Fruit fly (Drosophila melanogaster) whole organism, prepupa: Measurements from ENCODE around the gene CG7484.
A peak's percentile ranks its signal among the peaks of the same experiment; 100 is the strongest.

ENCODE experiments used
- CG10631 ChIP-seq: fragments of 200-800 bp; sonication (Bioruptor generic); optimal IDR thresholded peaks from 2 replicates; lab custom pipeline; 2016; ENCODE audit warnings: missing biosample characterization, missing genetic modification characterization
- CG10669 ChIP-seq: fragments of 200-800 bp; sonication (Bioruptor generic); optimal IDR thresholded peaks from 3 replicates; lab custom pipeline; 2018; ENCODE audit warnings: missing biosample characterization, mild to moderate bottlenecking, missing genetic modification characterization, moderate library complexity
- CG11294 ChIP-seq: fragments of 200-800 bp; sonication (Bioruptor generic); IDR thresholded peaks from 2 replicates; pipeline ENCODE4 v1.3.6; 2022; ENCODE audit warnings: missing biosample characterization, missing genetic modification characterization
- CG11902 ChIP-seq: fragments of 200-800 bp; sonication (Bioruptor generic); optimal IDR thresholded peaks from 3 replicates; lab custom pipeline; 2016; ENCODE audit warnings: missing biosample characterization, missing genetic modification characterization
- CG15336 ChIP-seq: fragments of 200-800 bp; sonication (Bioruptor generic); IDR thresholded peaks from 2 replicates; pipeline ENCODE4 v1.3.6; 2022; ENCODE audit warnings: missing biosample characterization, missing genetic modification characterization
- CG1621 ChIP-seq: fragments of 200-800 bp; sonication (Bioruptor generic); optimal IDR thresholded peaks from 3 replicates; lab custom pipeline; 2018; ENCODE audit warnings: missing biosample characterization, mild to moderate bottlenecking, missing genetic modification characterization
- CG16779 ChIP-seq: fragments of 200-800 bp; sonication (Bioruptor generic); optimal IDR thresholded peaks from 3 replicates; lab custom pipeline; 2017; ENCODE audit warnings: missing biosample characterization, mild to moderate bottlenecking, missing genetic modification characterization
- CG3032 ChIP-seq: fragments of 200-800 bp; optimal IDR thresholded peaks from 2 replicates; lab custom pipeline; 2019; ENCODE audit warnings: missing biosample characterization, mild to moderate bottlenecking, missing genetic modification characterization, moderate library complexity
- CG31627 ChIP-seq: fragments of 200-800 bp; sonication (Bioruptor generic); optimal IDR thresholded peaks from 3 replicates; lab custom pipeline; 2016; ENCODE audit warnings: missing biosample characterization, missing genetic modification characterization
- CG32006 ChIP-seq: fragments of 200-800 bp; sonication (Bioruptor generic); optimal IDR thresholded peaks from 3 replicates; lab custom pipeline; 2017; ENCODE audit warnings: missing biosample characterization, mild to moderate bottlenecking, missing genetic modification characterization
- CG34406 ChIP-seq: fragments of 200-800 bp; sonication (Bioruptor generic); optimal IDR thresholded peaks from 3 replicates; lab custom pipeline; 2016; ENCODE audit warnings: missing biosample characterization, missing genetic modification characterization
- CG3919 ChIP-seq: fragments of 200-800 bp; sonication (Bioruptor generic); optimal IDR thresholded peaks from 3 replicates; lab custom pipeline; 2016; ENCODE audit warnings: missing biosample characterization, missing genetic modification characterization
- CG6163 ChIP-seq: fragments of 200-800 bp; sonication (Bioruptor generic); IDR thresholded peaks from 3 replicates; pipeline ENCODE4 v1.3.6; 2022; ENCODE audit warnings: missing biosample characterization, missing genetic modification characterization
- CG6276 ChIP-seq: fragments of 200-800 bp; sonication (Bioruptor generic); optimal IDR thresholded peaks from 2 replicates; lab custom pipeline; 2017; ENCODE audit warnings: missing biosample characterization, mild to moderate bottlenecking, missing genetic modification characterization
- CG6792 ChIP-seq: fragments of 200-800 bp; sonication (Bioruptor generic); optimal IDR thresholded peaks from 3 replicates; lab custom pipeline; 2016; ENCODE audit warnings: missing biosample characterization, missing genetic modification characterization
- CG6808 ChIP-seq: fragments of 200-800 bp; sonication (Bioruptor generic); optimal IDR thresholded peaks from 3 replicates; lab custom pipeline; 2017; ENCODE audit warnings: missing biosample characterization, missing genetic modification characterization, mild to moderate bottlenecking, moderate library complexity, missing genetic modification reagents
- CG7368 ChIP-seq: fragments of 200-800 bp; sonication (Bioruptor generic); optimal IDR thresholded peaks from 3 replicates; lab custom pipeline; 2016; ENCODE audit warnings: missing biosample characterization, missing genetic modification characterization
- CG8119 ChIP-seq: fragments of 200-800 bp; sonication (Bioruptor generic); IDR thresholded peaks from 3 replicates; pipeline ENCODE4 v1.3.6; 2022; ENCODE audit warnings: missing biosample characterization, missing genetic modification characterization
- CG8319 ChIP-seq: fragments of 200-800 bp; sonication (Bioruptor generic); optimal IDR thresholded peaks from 3 replicates; lab custom pipeline; 2016; ENCODE audit warnings: missing biosample characterization, missing genetic modification characterization
- CG8632 ChIP-seq: fragments of 200-800 bp; sonication (Bioruptor generic); optimal IDR thresholded peaks from 3 replicates; lab custom pipeline; 2016; ENCODE audit warnings: missing biosample characterization, missing genetic modification characterization
- Eip78C ChIP-seq: fragments of 200-800 bp; sonication (Bioruptor generic); peaks from one replicate; lab custom pipeline; 2016; ENCODE audit warnings: missing biosample characterization, missing genetic modification characterization
- Eip93F ChIP-seq: fragments of 200-800 bp; sonication (Bioruptor generic); optimal IDR thresholded peaks from 2 replicates; lab custom pipeline; 2016; ENCODE audit warnings: missing biosample characterization, mild to moderate bottlenecking, missing genetic modification characterization
- Ets21C ChIP-seq: fragments of 200-800 bp; sonication (Bioruptor generic); optimal IDR thresholded peaks from 3 replicates; lab custom pipeline; 2016; ENCODE audit warnings: missing biosample characterization, missing genetic modification characterization
- Gug ChIP-seq: fragments of 200-800 bp; sonication (Bioruptor generic); IDR thresholded peaks from 2 replicates; pipeline ENCODE4 v1.3.6; 2022; ENCODE audit warnings: missing biosample characterization, missing genetic modification characterization
- Hr38 ChIP-seq: sonication (Bioruptor generic); optimal IDR thresholded peaks from 2 replicates; lab custom pipeline; 2016; ENCODE audit warnings: missing biosample characterization, missing genetic modification characterization
- Hr39 ChIP-seq: fragments of 200-800 bp; sonication (Bioruptor generic); optimal IDR thresholded peaks from 2 replicates; lab custom pipeline; 2016; ENCODE audit warnings: missing biosample characterization, missing genetic modification characterization
- Hr4 ChIP-seq: fragments of 200-800 bp; sonication (Bioruptor generic); optimal IDR thresholded peaks from 3 replicates; lab custom pipeline; 2016; ENCODE audit warnings: missing biosample characterization, missing genetic modification characterization
- Lpt ChIP-seq: fragments of 200-800 bp; sonication (Bioruptor generic); optimal IDR thresholded peaks from 3 replicates; lab custom pipeline; 2016; ENCODE audit warnings: missing biosample characterization, missing genetic modification characterization
- OdsH ChIP-seq: fragments of 200-800 bp; sonication (Bioruptor generic); optimal IDR thresholded peaks from 3 replicates; lab custom pipeline; 2016; ENCODE audit warnings: missing biosample characterization, missing genetic modification characterization
- Smox ChIP-seq: fragments of 200-800 bp; sonication (Bioruptor generic); optimal IDR thresholded peaks from 3 replicates; lab custom pipeline; 2016; ENCODE audit warnings: missing biosample characterization, missing genetic modification characterization
- Sox102F ChIP-seq: fragments of 200-800 bp; sonication (Bioruptor generic); optimal IDR thresholded peaks from 2 replicates; lab custom pipeline; 2016; ENCODE audit warnings: missing biosample characterization, mild to moderate bottlenecking, missing genetic modification characterization
- Sox15 ChIP-seq: fragments of 200-800 bp; sonication (Bioruptor generic); optimal IDR thresholded peaks from 3 replicates; lab custom pipeline; 2016; ENCODE audit warnings: missing biosample characterization, missing genetic modification characterization
- achi ChIP-seq: fragments of 200-800 bp; sonication (Bioruptor generic); optimal IDR thresholded peaks from 3 replicates; lab custom pipeline; 2016; ENCODE audit warnings: missing biosample characterization, missing genetic modification characterization
- acj6 ChIP-seq: fragments of 200-800 bp; sonication (Bioruptor generic); optimal IDR thresholded peaks from 3 replicates; lab custom pipeline; 2016; ENCODE audit warnings: missing biosample characterization, missing genetic modification characterization
- cyc ChIP-seq: fragments of 200-800 bp; sonication (Bioruptor generic); optimal IDR thresholded peaks from 3 replicates; lab custom pipeline; 2016; ENCODE audit warnings: missing biosample characterization, missing genetic modification characterization
- dac ChIP-seq: fragments of 200-800 bp; sonication (Bioruptor generic); optimal IDR thresholded peaks from 2 replicates; lab custom pipeline; 2017; ENCODE audit warnings: missing biosample characterization, mild to moderate bottlenecking, missing genetic modification characterization
- dsx ChIP-seq: fragments of 200-800 bp; optimal IDR thresholded peaks from 3 replicates; lab custom pipeline; 2019; ENCODE audit warnings: missing biosample characterization, mild to moderate bottlenecking, missing genetic modification characterization, moderate library complexity; ENCODE audit not compliant: poor library complexity, severe bottlenecking
- esn ChIP-seq: fragments of 200-800 bp; sonication (Bioruptor generic); optimal IDR thresholded peaks from 2 replicates; lab custom pipeline; 2016; ENCODE audit warnings: missing biosample characterization, mild to moderate bottlenecking, missing genetic modification characterization, moderate library complexity
- fd85E ChIP-seq: fragments of 200-800 bp; sonication (Bioruptor generic); optimal IDR thresholded peaks from 3 replicates; lab custom pipeline; 2016; ENCODE audit warnings: missing biosample characterization, missing genetic modification characterization
- fkh ChIP-seq: fragments of 200-800 bp; sonication (Bioruptor generic); optimal IDR thresholded peaks from 3 replicates; lab custom pipeline; 2017; ENCODE audit warnings: missing biosample characterization, mild to moderate bottlenecking, missing genetic modification characterization, moderate library complexity
- net ChIP-seq: fragments of 200-800 bp; sonication (Bioruptor generic); optimal IDR thresholded peaks from 3 replicates; lab custom pipeline; 2016; ENCODE audit warnings: missing biosample characterization, missing genetic modification characterization
- pdm3 ChIP-seq: fragments of 200-800 bp; sonication (Bioruptor generic); optimal IDR thresholded peaks from 3 replicates; lab custom pipeline; 2016; ENCODE audit warnings: missing biosample characterization, missing genetic modification characterization
- salr ChIP-seq, 2 experiments: fragments of 200-800 bp; sonication (Bioruptor generic); optimal IDR thresholded peaks; 3 replicates each; lab custom pipeline; 2016 to 2018; ENCODE audit warnings: missing biosample characterization in 2 of 2, missing genetic modification characterization in 2 of 2, mild to moderate bottlenecking in 1 of 2
- ss ChIP-seq, 2 experiments: fragments of 200-800 bp; sonication (Bioruptor generic); optimal IDR thresholded peaks; 2 replicates in 1 of 2; 3 replicates in 1 of 2; lab custom pipeline; 2017 to 2018; ENCODE audit warnings: mild to moderate bottlenecking in 2 of 2, missing biosample characterization in 2 of 2, missing genetic modification characterization in 2 of 2, moderate library complexity in 1 of 2
- svp ChIP-seq: fragments of 200-800 bp; sonication (Bioruptor generic); peaks from one replicate; lab custom pipeline; 2016; ENCODE audit warnings: missing biosample characterization, missing genetic modification characterization
- topi ChIP-seq: fragments of 200-800 bp; sonication (Bioruptor generic); optimal IDR thresholded peaks from 3 replicates; lab custom pipeline; 2016; ENCODE audit warnings: missing biosample characterization, missing genetic modification characterization
- vri ChIP-seq: fragments of 200-800 bp; sonication (Bioruptor generic); optimal IDR thresholded peaks from 3 replicates; lab custom pipeline; 2016; ENCODE audit warnings: missing biosample characterization, mild to moderate bottlenecking, missing genetic modification characterization

Gene CG7484

dm6 chr3L:17606629-17607287 is 47.7 kb upstream of the CG7484 start (continued):
- TF ChIP-seq ss (GFP tag; optimal IDR thresholded peaks at IDR 0.05; lab: Kevin White, UChicago) (no peak), CG16779 (tag; lab: Kevin White, UChicago) (peak; percentile 37), Hr39 (GFP tag; lab: Kevin White, UChicago) (no peak), OdsH (no peak), CG6276 (GFP tag; lab: Kevin White, UChicago) (peak; percentile 52), CG3032 (no peak), salr (GFP tag; optimal IDR thresholded peaks at IDR 0.05; lab: Kevin White, UChicago) (no peak), esn (no peak), CG3919 (GFP tag; lab: Kevin White, UChicago) (no peak), Gug (GFP tag; lab: Robert Waterston, UW) (no peak), CG6163 (GFP tag; lab: Robert Waterston, UW) (no peak), CG8319 (GFP tag; lab: Kevin White, UChicago) (no peak), CG11902 (GFP tag; lab: Kevin White, UChicago) (no peak), CG10631 (GFP tag; lab: Kevin White, UChicago) (no peak), CG6792 (GFP tag; lab: Kevin White, UChicago) (no peak), Eip78C (GFP tag; lab: Kevin White, UChicago) (peak; percentile 58), CG15336 (peak; percentile 59), vri (GFP tag; lab: Kevin White, UChicago) (peak; percentile 66), CG6808 (no peak), net (GFP tag; lab: Kevin White, UChicago) (peak; percentile 38), svp (peak; percentile 71), CG7368 (GFP tag; lab: Kevin White, UChicago) (no peak), fkh (GFP tag; lab: Kevin White, UChicago) (no peak), Hr4 (GFP tag; lab: Kevin White, UChicago) (peak; percentile 3)

- TF ChIP-seq CG7368 (GFP tag; lab: Kevin White, UChicago) (peak; percentile 6), esn (peak; percentile 85), cyc (peak; percentile 85), vri (GFP tag; lab: Kevin White, UChicago) (no peak), Hr39 (GFP tag; lab: Kevin White, UChicago) (peak; percentile 85), CG15336 (peak; percentile 39; the same call in 1 of the 2 replicates), CG8119 (peak; percentile 49; the same call in 1 of the 3 replicates), Eip93F (GFP tag; lab: Kevin White, UChicago) (no peak), CG34406 (GFP tag; lab: Kevin White, UChicago) (peak; percentile 60), CG10669 (GFP tag; lab: Kevin White, UChicago) (no peak), CG32006 (peak; percentile 88), Sox15 (GFP tag; lab: Kevin White, UChicago) (peak; percentile 55), Smox (GFP tag; lab: Kevin White, UChicago) (no peak), CG16779 (tag; lab: Kevin White, UChicago) (no peak), dsx (no peak), Lpt (GFP tag; lab: Kevin White, UChicago) (peak; percentile 55), pdm3 (peak; percentile 76), Sox102F (peak; percentile 75), Hr38 (GFP tag; lab: Kevin White, UChicago) (no peak), achi (GFP tag; lab: Kevin White, UChicago) (peak; percentile 61), CG31627 (GFP tag; lab: Kevin White, UChicago) (peak; percentile 86), fd85E (peak; percentile 42), CG6276 (GFP tag; lab: Kevin White, UChicago) (peak; percentile 68), CG1621 (tag; lab: Kevin White, UChicago) (no peak), dac (peak; percentile 50), CG8632 (GFP tag; lab: Kevin White, UChicago) (peak; percentile 12), CG11294 (GFP tag; lab: Robert Waterston, UW) (no peak; the same call in 1 of the 2 replicates), CG3919 (GFP tag; lab: Kevin White, UChicago) (peak; percentile 79), topi (GFP tag; lab: Kevin White, UChicago) (peak; percentile 84), OdsH (peak; percentile 56), acj6 (peak; percentile 62), Ets21C (GFP tag; lab: Kevin White, UChicago) (peak; percentile 71)
These were observed 46.0 kb upstream of the CG7484 start for dm6 chr3L:17608185-17609067.
